Worm (Caenorhabditis elegans) whole organism, L1 larva: Measurements from ENCODE around the gene hsb-1.

Source experiments
- Y116A8C.19 ChIP-seq: sonication (generic microtip); optimal IDR thresholded peaks from 2 replicates; lab custom pipeline; 2016; ENCODE audit warnings: missing compliant biosample characterization, missing genetic modification characterization, borderline replicate concordance
- alr-1 ChIP-seq: fragments of 200-800 bp; sonication (Bioruptor generic); optimal IDR thresholded peaks from 2 replicates; lab custom pipeline; 2018; ENCODE audit warnings: borderline replicate concordance, mild to moderate bottlenecking, missing genetic modification characterization, missing compliant biosample characterization
- aly-2 ChIP-seq: fragments of 150-350 bp; optimal IDR thresholded peaks from 2 replicates; lab custom pipeline; 2014; ENCODE audit warnings: missing biosample characterization, missing genetic modification characterization
- ama-1 ChIP-seq: fragments of 150-350 bp; optimal IDR thresholded peaks from 2 replicates; lab custom pipeline; 2014
- blmp-1 ChIP-seq: fragments of 150-350 bp; optimal IDR thresholded peaks from 2 replicates; lab custom pipeline; 2014; ENCODE audit warnings: missing biosample characterization, missing genetic modification characterization
- elt-2 ChIP-seq: sonication (generic microtip); optimal IDR thresholded peaks from 2 replicates; lab custom pipeline; 2016; ENCODE audit warnings: missing genetic modification characterization, mild to moderate bottlenecking, inconsistent platforms, missing compliant biosample characterization, missing genetic modification reagents
- elt-3 ChIP-seq, 6 experiments: fragments of 150-350 bp in 1 of 6; sonication (generic microtip); optimal IDR thresholded peaks; 2 replicates each; lab custom pipeline; 2017 to 2018; ENCODE audit warnings: missing biosample characterization in 6 of 6, missing genetic modification characterization in 6 of 6, inconsistent platforms in 1 of 6
- fos-1 ChIP-seq: fragments of 150-350 bp; optimal IDR thresholded peaks from 2 replicates; lab custom pipeline; 2014; ENCODE audit warnings: missing biosample characterization, missing genetic modification characterization
- jun-1 ChIP-seq: fragments of 150-350 bp; optimal IDR thresholded peaks from 2 replicates; lab custom pipeline; 2014; ENCODE audit warnings: missing biosample characterization, missing genetic modification reagents, missing genetic modification characterization
- lin-13 ChIP-seq: fragments of 150-350 bp; optimal IDR thresholded peaks from 2 replicates; lab custom pipeline; 2014; ENCODE audit warnings: missing biosample characterization, missing genetic modification reagents, missing genetic modification characterization
- lir-3 ChIP-seq: sonication (generic microtip); optimal IDR thresholded peaks from 2 replicates; lab custom pipeline; 2016; ENCODE audit warnings: mild to moderate bottlenecking, missing genetic modification characterization, moderate library complexity, missing compliant biosample characterization; ENCODE audit not compliant: poor library complexity
- lsy-2 ChIP-seq, 2 experiments: fragments of 150-350 bp; optimal IDR thresholded peaks; 2 replicates each; lab custom pipeline; 2014; ENCODE audit warnings: missing biosample characterization in 2 of 2, missing genetic modification characterization in 2 of 2
- swsn-7 ChIP-seq: sonication (generic microtip); optimal IDR thresholded peaks from 2 replicates; lab custom pipeline; 2016; ENCODE audit warnings: missing genetic modification characterization, missing compliant biosample characterization
- tlp-1 ChIP-seq: fragments of 150-350 bp; optimal IDR thresholded peaks from 2 replicates; lab custom pipeline; 2014; ENCODE audit warnings: missing biosample characterization, missing genetic modification characterization

DNA sequence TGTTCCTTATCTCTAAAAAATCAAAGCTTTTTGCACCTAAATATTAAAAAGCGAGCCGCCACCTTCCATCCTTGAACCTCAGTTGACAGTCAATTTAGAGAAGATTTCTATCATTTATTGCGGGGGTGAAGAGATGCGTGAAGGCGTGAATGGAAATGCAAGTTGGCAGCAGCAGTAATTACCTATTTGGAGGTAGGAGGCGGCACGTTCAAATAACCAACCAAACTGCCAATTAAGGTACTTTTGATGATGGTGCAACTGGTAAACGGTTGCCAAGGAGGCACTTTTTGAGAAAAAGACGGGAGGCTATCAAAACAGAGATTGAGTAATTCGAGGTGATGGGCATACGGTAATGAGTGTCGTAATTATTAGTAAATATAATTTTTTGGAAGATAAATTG is 30.7 kb downstream of the hsb-1 start:
- TF ChIP-seq fos-1 (tag; lab: Kevin White, UChicago) (no peak), ama-1 (lab: Kevin White, UChicago) (no peak), lin-13 (no peak), Y116A8C.19 (tag; lab: Kevin White, UChicago) (no peak), elt-3 (tag; optimal IDR thresholded peaks at IDR 0.05; lab: Kevin White, UChicago) (no peak), blmp-1 (tag; lab: Kevin White, UChicago) (no peak), lsy-2 (tag; optimal IDR thresholded peaks at IDR 0.05; lab: Kevin White, UChicago) (no peak), aly-2 (tag; lab: Kevin White, UChicago) (no peak), alr-1 (tag; lab: Kevin White, UChicago) (no peak), elt-2 (tag; lab: Kevin White, UChicago) (no peak), lir-3 (no peak), tlp-1 (tag; lab: Kevin White, UChicago) (no peak), jun-1 (tag; lab: Kevin White, UChicago) (no peak), swsn-7 (tag; lab: Kevin White, UChicago) (no peak)
